Worm (Caenorhabditis elegans) whole organism, midembryonic: Measurements from ENCODE around the gene T16G12.3.

ENCODE experiments used
- T22C8.4 ChIP-seq: fragments of 200-800 bp; sonication (Bioruptor generic); IDR thresholded peaks from 2 replicates; pipeline ENCODE4 v1.3.6; 2022; ENCODE audit warnings: missing genetic modification characterization, missing compliant biosample characterization
- cog-1 ChIP-seq: sonication (generic microtip); optimal IDR thresholded peaks from 2 replicates; lab custom pipeline; 2016; ENCODE audit warnings: missing genetic modification characterization, missing compliant biosample characterization
- flt-1 ChIP-seq: fragments of 200-800 bp; sonication (Bioruptor generic); IDR thresholded peaks from 2 replicates; pipeline ENCODE4 v1.3.6; 2022; ENCODE audit warnings: missing genetic modification characterization, missing compliant biosample characterization
- ztf-29 ChIP-seq: fragments of 200-800 bp; sonication (Bioruptor generic); IDR thresholded peaks from 2 replicates; pipeline ENCODE4 v1.3.6; 2022; ENCODE audit warnings: missing genetic modification reagents, missing genetic modification characterization, missing compliant biosample characterization

ce11 chrIII:10088508-10088981 is 38.1 kb downstream of the T16G12.3 start, which contains the start of gene hal-2:
- TF ChIP-seq ztf-29 (GFP tag; lab: Robert Waterston, UW): no peak
- TF ChIP-seq cog-1 (tag; lab: Kevin White, UChicago): no peak
- no peak for TF ChIP-seq T22C8.4
- no peak for TF ChIP-seq flt-1 (GFP tag; lab: Robert Waterston, UW)
